Fruit fly (Drosophila melanogaster): ENCODE measurements around the gene Mst87F.
A peak's percentile ranks its signal among the peaks of the same experiment; 100 is the strongest.

The Mst87F gene

DNA sequence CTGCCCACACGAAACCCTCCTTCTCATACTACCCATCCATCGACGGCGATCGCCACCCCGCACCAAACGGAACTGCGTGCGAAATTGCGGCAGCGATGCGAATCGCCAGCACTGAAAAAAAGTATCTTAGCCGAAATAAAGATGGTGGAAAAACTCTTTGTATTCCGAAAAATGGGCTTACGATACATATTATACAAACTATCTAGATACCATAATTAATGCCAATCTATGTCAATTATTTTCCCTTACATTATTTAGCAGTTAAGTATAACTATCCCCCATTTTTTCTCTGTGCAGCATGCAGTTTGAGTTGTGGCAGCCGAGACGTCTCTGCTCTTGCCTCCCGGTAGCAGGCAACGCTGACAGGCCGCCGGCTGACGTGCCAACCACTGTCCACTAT, 34.0 kb upstream of the Mst87F start:
- TF ChIP-seq ems (GFP tag; optimal IDR thresholded peaks at IDR 0.05) (no peak), lov (optimal IDR thresholded peaks at IDR 0.05) (no peak), lov (GFP tag; IDR thresholded peaks at IDR 0.05) (0 out of 3 replicates have a peak, but pooled peaks have one; percentile 15), Xrp1 (GFP tag; IDR thresholded peaks at IDR 0.05) (no peak), sens (GFP tag) (peak; percentile 52), bsh (GFP tag; optimal IDR thresholded peaks at IDR 0.05) (peak in 1 of 2 experiments; percentile 39), CG4707 (GFP tag; optimal IDR thresholded peaks at IDR 0.05) (no peak), ara (GFP tag; IDR thresholded peaks at IDR 0.05) (no peak), nmo (GFP tag; optimal IDR thresholded peaks at IDR 0.05) (no peak), zf30C (GFP tag; optimal IDR thresholded peaks at IDR 0.05) (peak; percentile 35), row (GFP tag; IDR thresholded peaks at IDR 0.05) (no peak), Dek (tag; optimal IDR thresholded peaks at IDR 0.05) (no peak), Drgx (GFP tag; IDR thresholded peaks at IDR 0.05) (peak; percentile 61; the same call in 1 of the 2 replicates), Camta (GFP tag; optimal IDR thresholded peaks at IDR 0.05) (no peak)

- TF ChIP-seq Ets65A (GFP tag) (peak; percentile 72), Awh (GFP tag; IDR thresholded peaks at IDR 0.05) (peak; percentile 59; the same call in 1 of the 2 replicates), Max (GFP tag; optimal IDR thresholded peaks at IDR 0.05) (no peak)
Observed at dm6 chr3R:13859242-13859641, 31.4 kb upstream of the Mst87F start.

DNA sequence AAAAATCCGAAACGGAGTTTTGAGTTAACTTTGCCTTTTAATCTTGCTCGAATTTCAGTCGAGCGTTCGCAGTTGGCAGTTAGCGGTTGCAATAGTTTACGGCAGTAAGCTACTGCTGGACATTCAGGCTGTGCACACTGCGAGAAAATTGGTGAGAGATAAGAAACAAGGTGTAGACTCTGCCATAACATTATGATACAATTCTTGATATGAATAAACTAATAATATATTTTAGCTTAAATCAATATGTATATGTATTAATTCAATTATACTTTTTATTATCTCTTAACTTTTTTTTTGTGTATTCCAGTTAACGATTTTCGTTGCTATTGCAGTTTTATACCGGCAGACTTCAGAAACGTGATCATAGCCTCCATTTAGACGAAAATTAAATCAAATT, 29.5 kb upstream of the Mst87F start:
- TF ChIP-seq vvl (GFP tag; IDR thresholded peaks at IDR 0.05) = no peak
- no peak for TF ChIP-seq CG4820 (GFP tag; optimal IDR thresholded peaks at IDR 0.05)
- 0 out of 3 replicates have a peak, but pooled peaks have one; percentile 13 for TF ChIP-seq ase (GFP tag; IDR thresholded peaks at IDR 0.05)
- TF ChIP-seq Elba2 (GFP tag; optimal IDR thresholded peaks at IDR 0.05) = no peak
- no peak for TF ChIP-seq CG30431 (GFP tag; optimal IDR thresholded peaks at IDR 0.05)
- peak; percentile 20 for TF ChIP-seq CG8388 (GFP tag; optimal IDR thresholded peaks at IDR 0.05)
- 0 out of 2 replicates have a peak, but pooled peaks have one; percentile 33 for TF ChIP-seq Ptx1 (GFP tag; IDR thresholded peaks at IDR 0.05)
- TF ChIP-seq bsh (GFP tag; optimal IDR thresholded peaks at IDR 0.05) = no peak
- TF ChIP-seq dmrt99B (tag; optimal IDR thresholded peaks at IDR 0.05) = peak; percentile 36
- TF ChIP-seq sens (GFP tag) = no peak
- TF ChIP-seq Side (GFP tag; optimal IDR thresholded peaks at IDR 0.05) = no peak
- TF ChIP-seq CG7839 (tag; optimal IDR thresholded peaks at IDR 0.05) = no peak
- no peak for TF ChIP-seq kni (GFP tag; optimal IDR thresholded peaks at IDR 0.05)
- no peak for TF ChIP-seq cg (GFP tag; optimal IDR thresholded peaks at IDR 0.05)
- peak; percentile 10 for TF ChIP-seq dmrt11E (tag; optimal IDR thresholded peaks at IDR 0.05)
- peak; percentile 48 for TF ChIP-seq gem (tag; optimal IDR thresholded peaks at IDR 0.05)
- 0 out of 2 replicates have a peak, but pooled peaks have one; percentile 10 for TF ChIP-seq Xrp1 (GFP tag; IDR thresholded peaks at IDR 0.05)
- 0 out of 2 replicates have a peak, but pooled peaks have one; percentile 19 for TF ChIP-seq CG31441 (GFP tag; IDR thresholded peaks at IDR 0.05)
- TF ChIP-seq zfh2 (GFP tag; optimal IDR thresholded peaks at IDR 0.05) = no peak
- TF ChIP-seq zen (tag; optimal IDR thresholded peaks at IDR 0.05) = peak; percentile 36
- no peak for TF ChIP-seq CG12155 (GFP tag; optimal IDR thresholded peaks at IDR 0.05)
- TF ChIP-seq sisA (GFP tag; IDR thresholded peaks at IDR 0.05) = peak; percentile 13; the same call in 1 of the 2 replicates
- peak; percentile 7 for TF ChIP-seq gsb-n (tag; optimal IDR thresholded peaks at IDR 0.05)
- TF ChIP-seq Opbp (GFP tag; IDR thresholded peaks at IDR 0.05; ENCODE audit: partially characterized antibody) = no peak
- peak; percentile 84 for TF ChIP-seq Drgx (GFP tag; IDR thresholded peaks at IDR 0.05)
- TF ChIP-seq CG1233 (GFP tag; optimal IDR thresholded peaks at IDR 0.05) = no peak
- peak; percentile 5 for TF ChIP-seq Sox102F (GFP tag; optimal IDR thresholded peaks at IDR 0.05)
- peak; percentile 25 for TF ChIP-seq phol (tag; optimal IDR thresholded peaks at IDR 0.05)
- TF ChIP-seq HLH3B (GFP tag; IDR thresholded peaks at IDR 0.05) = 0 out of 2 replicates have a peak, but pooled peaks have one; percentile 31
- no peak for TF ChIP-seq Trl (optimal IDR thresholded peaks at IDR 0.05)
- TF ChIP-seq Trl (GFP tag; optimal IDR thresholded peaks at IDR 0.05) = no peak
- TF ChIP-seq CG9727 (GFP tag; optimal IDR thresholded peaks at IDR 0.05) = peak; percentile 2
- no peak for TF ChIP-seq chm (GFP tag; IDR thresholded peaks at IDR 0.05)
